Worm (Caenorhabditis elegans) whole organism, midembryonic: Measurements from ENCODE around the gene chil-2.

Experiments
- T22C8.4 ChIP-seq: fragments of 200-800 bp; sonication (Bioruptor generic); IDR thresholded peaks from 2 replicates; pipeline ENCODE4 v1.3.6; 2022; ENCODE audit warnings: missing genetic modification characterization, missing compliant biosample characterization
- cog-1 ChIP-seq: sonication (generic microtip); optimal IDR thresholded peaks from 2 replicates; lab custom pipeline; 2016; ENCODE audit warnings: missing genetic modification characterization, missing compliant biosample characterization
- flt-1 ChIP-seq: fragments of 200-800 bp; sonication (Bioruptor generic); IDR thresholded peaks from 2 replicates; pipeline ENCODE4 v1.3.6; 2022; ENCODE audit warnings: missing genetic modification characterization, missing compliant biosample characterization
- klf-2 ChIP-seq: fragments of 200-800 bp; sonication (Bioruptor generic); conservative IDR thresholded peaks from 2 replicates; pipeline ENCODE4 v1.3.6; 2022; ENCODE audit warnings: missing genetic modification reagents, missing genetic modification characterization, missing compliant biosample characterization
- med-1 ChIP-seq: sonication (generic microtip); optimal IDR thresholded peaks from 2 replicates; lab custom pipeline; 2017; ENCODE audit warnings: missing genetic modification characterization, mild to moderate bottlenecking, missing compliant biosample characterization, antibody characterized with exemption, missing genetic modification reagents; ENCODE audit not compliant: insufficient read depth
- ref-1 ChIP-seq: fragments of 200-800 bp; sonication (Bioruptor generic); conservative IDR thresholded peaks from 2 replicates; pipeline ENCODE4 v1.3.6; 2022; ENCODE audit warnings: missing genetic modification reagents, missing genetic modification characterization, missing compliant biosample characterization
- tab-1 ChIP-seq: fragments of 200-800 bp; sonication (Bioruptor generic); IDR thresholded peaks from 2 replicates; pipeline ENCODE4 v1.3.6; 2022; ENCODE audit warnings: missing genetic modification characterization, missing compliant biosample characterization
- ztf-23 ChIP-seq: fragments of 200-800 bp; sonication (Bioruptor generic); IDR thresholded peaks from 2 replicates; pipeline ENCODE4 v1.3.6; 2022; ENCODE audit warnings: missing genetic modification reagents, missing genetic modification characterization, missing compliant biosample characterization
- ztf-29 ChIP-seq: fragments of 200-800 bp; sonication (Bioruptor generic); IDR thresholded peaks from 2 replicates; pipeline ENCODE4 v1.3.6; 2022; ENCODE audit warnings: missing genetic modification reagents, missing genetic modification characterization, missing compliant biosample characterization

chil-2 gene

ce11 chrII:9898744-9899143, 24.3 kb upstream of the chil-2 start:
- TF ChIP-seq ref-1 (no peak), cog-1 (no peak), tab-1 (GFP tag; lab: Robert Waterston, UW) (no peak), ztf-23 (GFP tag; lab: Robert Waterston, UW) (no peak), klf-2 (no peak), T22C8.4 (GFP tag; lab: Robert Waterston, UW) (no peak), med-1 (GFP tag; lab: Kevin White, UChicago) (no peak), ztf-29 (no peak), flt-1 (GFP tag; lab: Robert Waterston, UW) (no peak)

- TF ChIP-seq tab-1 (GFP tag; lab: Robert Waterston, UW) (no peak), T22C8.4 (GFP tag; lab: Robert Waterston, UW) (no peak), ztf-23 (GFP tag; lab: Robert Waterston, UW) (no peak), ref-1 (no peak), med-1 (GFP tag; lab: Kevin White, UChicago) (no peak), cog-1 (no peak), klf-2 (no peak), ztf-29 (no peak), flt-1 (GFP tag; lab: Robert Waterston, UW) (no peak)
Measured at ce11 chrII:9895173-9895572, 20.8 kb upstream of the chil-2 start.

- TF ChIP-seq flt-1 (GFP tag; lab: Robert Waterston, UW): no peak
- no peak for TF ChIP-seq klf-2
Measured at ce11 chrII:9894435-9894834, 20.0 kb upstream of the chil-2 start, which contains the start of gene F26C11.1. F26C11.1 (plus strand) TSS chrII:9894735.

DNA sequence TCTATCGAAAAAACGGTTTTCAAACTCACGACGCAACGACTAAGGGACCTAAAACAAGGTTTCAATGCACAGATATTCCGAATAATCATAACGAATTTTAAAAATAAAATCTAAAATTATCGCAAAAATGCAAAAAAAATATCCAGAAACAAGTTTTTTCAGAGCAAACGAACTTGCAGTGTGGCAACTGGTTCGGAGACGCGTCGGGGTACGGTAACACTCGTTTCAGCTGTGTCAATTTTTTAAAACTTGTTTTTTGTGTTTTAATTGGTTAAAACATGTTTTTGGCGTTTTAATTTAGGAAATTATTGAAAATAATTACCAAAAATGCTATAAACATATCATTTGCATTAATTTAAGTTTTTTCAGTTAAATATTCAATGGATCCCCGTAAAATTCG, 18.0 kb upstream of the chil-2 start, which contains the start of gene C08H9.16:
Gene C08H9.16, plus strand, starts transcription at position 370 of the 400 bp plus-strand sequence.
- no peak for TF ChIP-seq klf-2
- no peak for TF ChIP-seq flt-1 (GFP tag; lab: Robert Waterston, UW)
- TF ChIP-seq med-1 (GFP tag; lab: Kevin White, UChicago): no peak
- no peak for TF ChIP-seq ztf-23 (GFP tag; lab: Robert Waterston, UW)
- no peak for TF ChIP-seq ztf-29
- TF ChIP-seq tab-1 (GFP tag; lab: Robert Waterston, UW): no peak
- TF ChIP-seq T22C8.4 (GFP tag; lab: Robert Waterston, UW): no peak
- TF ChIP-seq cog-1: no peak
- TF ChIP-seq ref-1: no peak

ce11 chrII:9891823-9892222, 17.4 kb upstream of the chil-2 start:
- TF ChIP-seq T22C8.4 (GFP tag; lab: Robert Waterston, UW): no peak
- no peak for TF ChIP-seq flt-1 (GFP tag; lab: Robert Waterston, UW)
- TF ChIP-seq ref-1: no peak
- TF ChIP-seq med-1 (GFP tag; lab: Kevin White, UChicago): no peak
- no peak for TF ChIP-seq ztf-29
- no peak for TF ChIP-seq ztf-23 (GFP tag; lab: Robert Waterston, UW)
- TF ChIP-seq cog-1: no peak

DNA sequence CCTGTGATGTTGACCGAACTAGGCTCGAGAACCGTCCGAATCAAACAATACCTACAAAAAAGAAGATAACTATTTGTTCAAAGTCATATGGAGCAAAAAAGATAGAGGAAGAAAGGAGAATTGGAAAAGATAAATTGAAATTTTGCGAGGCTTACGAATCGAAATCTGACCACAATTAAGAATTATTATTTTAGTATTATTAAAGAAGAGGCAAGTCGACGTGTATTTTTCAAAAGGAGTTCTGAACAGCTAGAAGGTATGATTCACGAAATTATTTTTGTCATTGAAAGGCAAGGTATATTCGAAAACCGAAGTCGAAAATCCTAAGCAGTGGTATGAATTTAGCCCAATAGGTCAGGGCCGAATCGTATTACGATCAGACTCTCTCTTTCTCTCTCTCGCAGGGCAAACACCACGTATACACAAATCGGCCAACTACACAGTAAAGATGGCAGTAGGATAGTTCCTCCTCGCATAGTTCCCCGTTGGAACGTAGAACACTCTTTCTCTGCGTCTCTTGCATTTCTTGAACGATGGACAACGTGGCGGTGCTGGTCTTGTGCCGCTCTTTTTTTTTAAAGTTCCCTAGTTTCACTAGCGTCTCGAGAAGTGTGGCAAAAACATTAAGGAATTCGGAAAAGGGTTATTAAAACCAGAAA, 16.8 kb upstream of the chil-2 start, which contains the start of gene vgln-1:
Gene vgln-1, minus strand, starts transcription at position 51 of the 659 bp plus-strand sequence.
- TF ChIP-seq ztf-29 (no peak), flt-1 (GFP tag; lab: Robert Waterston, UW) (no peak), ref-1 (no peak), cog-1 (no peak), med-1 (GFP tag; lab: Kevin White, UChicago) (no peak), tab-1 (GFP tag; lab: Robert Waterston, UW) (no peak), ztf-23 (GFP tag; lab: Robert Waterston, UW) (no peak)

ce11 chrII:9888549-9888948, 14.1 kb upstream of the chil-2 start:
- TF ChIP-seq tab-1 (GFP tag; lab: Robert Waterston, UW): no peak
- no peak for TF ChIP-seq ref-1
- no peak for TF ChIP-seq ztf-23 (GFP tag; lab: Robert Waterston, UW)
- TF ChIP-seq flt-1 (GFP tag; lab: Robert Waterston, UW): no peak
- no peak for TF ChIP-seq klf-2
- TF ChIP-seq cog-1: no peak
- no peak for TF ChIP-seq T22C8.4 (GFP tag; lab: Robert Waterston, UW)

DNA sequence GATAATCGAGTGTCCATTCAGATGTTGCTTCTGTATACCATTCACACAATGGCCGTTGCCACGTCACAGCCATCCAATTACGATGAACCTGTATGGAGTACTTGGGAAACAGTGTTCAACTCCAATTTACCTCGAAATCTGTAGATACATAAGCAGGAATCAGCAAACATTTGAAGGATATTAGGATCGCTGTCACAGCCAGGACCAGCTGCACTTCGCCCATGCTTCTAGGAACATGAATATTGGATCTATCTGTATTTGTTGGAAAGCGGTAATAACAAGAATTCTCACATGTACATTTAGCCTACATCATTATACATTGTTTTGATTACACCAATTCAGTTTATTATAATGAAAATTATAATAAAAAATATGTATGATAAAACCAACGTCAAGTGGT, 11.8 kb upstream of the chil-2 start, which contains the start of gene algn-8:
Gene algn-8, minus strand, starts transcription at position 227 of the 400 bp plus-strand sequence.
- TF ChIP-seq ref-1 (no peak), tab-1 (GFP tag; lab: Robert Waterston, UW) (no peak), cog-1 (no peak), ztf-29 (no peak), flt-1 (GFP tag; lab: Robert Waterston, UW) (no peak), klf-2 (no peak), ztf-23 (GFP tag; lab: Robert Waterston, UW) (no peak), med-1 (GFP tag; lab: Kevin White, UChicago) (no peak)

ce11 chrII:9880826-9881225, 6.4 kb upstream of the chil-2 start, which contains the start of gene C08H9.15:
C08H9.15 (plus strand) TSS chrII:9881193.
- TF ChIP-seq ztf-29 (no peak), cog-1 (no peak), ztf-23 (GFP tag; lab: Robert Waterston, UW) (no peak), klf-2 (no peak), med-1 (GFP tag; lab: Kevin White, UChicago) (no peak), T22C8.4 (GFP tag; lab: Robert Waterston, UW) (no peak), flt-1 (GFP tag; lab: Robert Waterston, UW) (no peak), ref-1 (no peak), tab-1 (GFP tag; lab: Robert Waterston, UW) (no peak)

ce11 chrII:9879815-9880214, 5.4 kb upstream of the chil-2 start:
- TF ChIP-seq tab-1 (GFP tag; lab: Robert Waterston, UW) (no peak), ztf-23 (GFP tag; lab: Robert Waterston, UW) (no peak), ztf-29 (no peak), cog-1 (no peak), T22C8.4 (GFP tag; lab: Robert Waterston, UW) (no peak), flt-1 (GFP tag; lab: Robert Waterston, UW) (no peak), med-1 (GFP tag; lab: Kevin White, UChicago) (no peak), ref-1 (no peak)
